Worm (Caenorhabditis elegans): ENCODE data around the gene srh-181.
A peak's percentile ranks its signal among the peaks of the same experiment; 100 is the strongest.

srh-181 gene

DNA sequence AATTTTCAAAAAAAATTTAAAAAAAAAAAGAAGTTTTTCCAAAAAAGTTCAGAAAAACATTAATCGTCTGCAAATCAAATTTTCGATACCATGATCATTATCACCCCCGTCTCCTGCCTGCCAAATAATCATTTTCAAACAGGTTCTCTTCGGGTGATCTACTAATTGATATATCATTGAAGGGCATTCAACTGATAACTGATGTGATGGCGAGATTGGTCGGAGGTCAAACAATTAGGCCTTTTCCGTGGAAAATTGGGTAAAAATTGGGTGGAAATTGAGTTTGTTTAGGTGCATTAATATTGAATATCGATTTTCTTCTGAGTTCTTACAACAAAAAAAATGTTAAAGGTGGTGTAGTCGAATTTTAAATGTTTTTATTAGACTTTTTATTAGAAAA is 12.8 kb downstream of the srh-181 start, which contains the start of gene Y51A2D.18:
Y51A2D.18 (minus strand) TSS at position 101 of the 400 bp plus-strand sequence.
- TF ChIP-seq F13C5.2 (tag; optimal IDR thresholded peaks at IDR 0.05), result no peak
- no peak for TF ChIP-seq sea-1 (GFP tag; conservative IDR thresholded peaks at IDR 0.05)
- no peak for TF ChIP-seq hmbx-1 (tag; optimal IDR thresholded peaks at IDR 0.05)
- no peak for TF ChIP-seq flt-1 (GFP tag; IDR thresholded peaks at IDR 0.05)
- TF ChIP-seq B0310.2 (tag; optimal IDR thresholded peaks at IDR 0.05), result no peak
- TF ChIP-seq tbx-37 (GFP tag; conservative IDR thresholded peaks at IDR 0.05), result no peak
- TF ChIP-seq ceh-13 (GFP tag; optimal IDR thresholded peaks at IDR 0.05), result no peak
- no peak for TF ChIP-seq tra-4 (tag; optimal IDR thresholded peaks at IDR 0.05)
- TF ChIP-seq ceh-36 (tag; optimal IDR thresholded peaks at IDR 0.05), result no peak
- no peak for TF ChIP-seq tbx-11 (GFP tag; IDR thresholded peaks at IDR 0.05)
- no peak for TF ChIP-seq hnd-1 (tag; optimal IDR thresholded peaks at IDR 0.05)
- no peak for TF ChIP-seq scrt-1 (GFP tag; IDR thresholded peaks at IDR 0.05)
- TF ChIP-seq pes-1 (GFP tag; IDR thresholded peaks at IDR 0.05), result no peak
- TF ChIP-seq aly-1 (tag; optimal IDR thresholded peaks at IDR 0.05), result no peak
- no peak for TF ChIP-seq ets-7 (tag; optimal IDR thresholded peaks at IDR 0.05)
- TF ChIP-seq ama-1 (optimal IDR thresholded peaks at IDR 0.05), result no peak
- no peak for TF ChIP-seq hmg-4 (GFP tag; optimal IDR thresholded peaks at IDR 0.05)

DNA sequence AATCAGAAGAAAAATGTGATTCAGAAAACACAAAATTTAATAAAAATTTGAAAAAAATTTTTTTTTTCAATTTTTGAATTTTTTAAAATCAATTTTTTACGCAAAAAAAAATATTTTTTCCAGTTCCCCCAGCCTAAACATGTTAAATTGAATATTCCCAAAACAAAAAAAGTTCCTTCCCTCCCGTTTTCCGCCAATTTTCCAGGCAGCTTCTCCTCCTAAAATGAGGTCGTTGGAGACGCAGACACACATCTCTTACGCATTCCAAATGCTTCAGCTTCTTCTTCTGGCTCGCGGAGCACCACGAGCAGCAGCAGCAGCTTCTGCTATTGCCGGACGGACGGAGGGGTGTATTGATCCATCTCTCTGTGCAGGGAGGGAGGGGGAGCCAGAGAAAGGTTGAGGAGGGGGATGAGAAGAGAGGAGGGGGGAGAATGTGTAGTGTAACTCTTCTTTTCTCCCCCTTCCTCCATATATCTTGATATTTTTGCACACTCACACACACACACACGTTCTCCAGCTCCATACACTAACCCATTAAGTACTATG is 16.0 kb downstream of the srh-181 start:
- TF ChIP-seq tbx-11 (GFP tag; IDR thresholded peaks at IDR 0.05) (no peak), flt-1 (GFP tag; IDR thresholded peaks at IDR 0.05) (no peak), B0310.2 (tag; optimal IDR thresholded peaks at IDR 0.05) (no peak), F13C5.2 (tag; optimal IDR thresholded peaks at IDR 0.05) (peak; percentile 58), hmg-4 (GFP tag; optimal IDR thresholded peaks at IDR 0.05) (peak; percentile 33), tra-4 (tag; optimal IDR thresholded peaks at IDR 0.05) (no peak)

DNA sequence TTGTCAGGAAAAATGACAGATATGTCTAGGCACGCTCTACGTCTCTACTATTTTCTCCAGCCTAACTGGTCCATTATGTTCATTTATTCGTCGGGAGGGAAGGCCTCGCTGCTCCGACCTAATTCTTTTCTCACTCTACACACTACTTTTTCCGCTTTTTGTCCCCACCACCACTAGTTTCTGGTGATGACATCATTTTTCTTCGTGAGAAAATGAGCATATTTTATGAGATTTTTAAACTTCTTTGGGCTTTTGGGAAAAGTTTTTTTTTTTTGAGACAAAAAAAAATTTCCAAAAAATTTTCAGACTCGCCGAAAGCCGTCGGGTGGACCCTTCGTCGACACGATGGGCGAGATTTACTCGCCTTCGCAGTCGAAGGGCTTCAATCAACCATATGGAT is 17.6 kb downstream of the srh-181 start, which contains the start of gene slo-1:
slo-1 (plus strand) TSS at position 301 of the 400 bp plus-strand sequence.
- TF ChIP-seq flt-1 (GFP tag; IDR thresholded peaks at IDR 0.05) (no peak), hmbx-1 (tag; optimal IDR thresholded peaks at IDR 0.05) (no peak), sea-1 (GFP tag; conservative IDR thresholded peaks at IDR 0.05) (no peak), tbx-37 (GFP tag; conservative IDR thresholded peaks at IDR 0.05) (no peak), tbx-11 (GFP tag; IDR thresholded peaks at IDR 0.05) (no peak), ceh-36 (tag; optimal IDR thresholded peaks at IDR 0.05) (no peak), hmg-4 (GFP tag; optimal IDR thresholded peaks at IDR 0.05) (no peak), F13C5.2 (tag; optimal IDR thresholded peaks at IDR 0.05) (no peak), ets-7 (tag; optimal IDR thresholded peaks at IDR 0.05) (no peak), hnd-1 (tag; optimal IDR thresholded peaks at IDR 0.05) (no peak), pes-1 (GFP tag; IDR thresholded peaks at IDR 0.05) (no peak), B0310.2 (tag; optimal IDR thresholded peaks at IDR 0.05) (no peak), tra-4 (tag; optimal IDR thresholded peaks at IDR 0.05) (no peak)

DNA sequence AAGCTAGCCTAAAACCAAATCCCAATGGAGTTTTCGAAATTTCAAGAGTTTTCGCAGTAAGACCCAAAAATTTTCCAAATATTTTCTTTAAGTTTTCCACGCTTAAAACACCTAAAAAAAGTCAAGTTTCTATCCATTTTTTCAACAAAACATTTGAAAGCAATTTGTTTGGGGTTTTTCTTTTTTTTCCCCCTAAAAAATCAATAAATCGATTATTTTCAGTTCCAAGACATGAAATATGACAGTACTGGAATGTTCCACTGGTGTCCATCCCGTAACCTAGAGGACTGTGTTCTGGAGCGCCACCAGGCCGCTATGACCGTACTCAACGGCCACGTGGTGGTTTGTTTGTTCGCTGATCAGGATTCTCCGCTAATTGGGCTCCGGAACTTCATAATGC is 30.3 kb downstream of the srh-181 start:
- TF ChIP-seq ceh-36 (tag; optimal IDR thresholded peaks at IDR 0.05) (no peak), hnd-1 (tag; optimal IDR thresholded peaks at IDR 0.05) (no peak), ets-7 (tag; optimal IDR thresholded peaks at IDR 0.05) (no peak), aly-1 (tag; optimal IDR thresholded peaks at IDR 0.05) (no peak), tbx-37 (GFP tag; conservative IDR thresholded peaks at IDR 0.05) (no peak), ceh-13 (GFP tag; optimal IDR thresholded peaks at IDR 0.05) (no peak), tbx-11 (GFP tag; IDR thresholded peaks at IDR 0.05) (no peak)

DNA sequence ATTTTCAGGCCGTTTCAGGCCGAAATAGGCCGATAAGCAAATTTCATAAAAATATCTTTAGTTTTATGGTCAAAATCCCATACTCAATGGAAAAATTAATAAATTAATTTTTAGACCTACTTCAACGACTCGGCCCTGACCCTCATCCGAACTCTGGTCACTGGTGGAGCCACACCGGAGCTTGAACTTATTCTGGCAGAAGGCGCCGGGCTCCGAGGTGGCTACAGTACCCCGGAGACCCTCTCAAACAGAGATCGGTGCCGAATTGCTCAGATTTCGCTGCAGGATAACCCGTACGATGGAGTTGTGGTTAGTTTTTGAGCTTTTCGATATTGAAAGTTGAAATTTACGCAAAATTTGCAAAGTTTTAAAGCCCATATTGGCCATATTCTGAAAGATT is 32.4 kb downstream of the srh-181 start:
- TF ChIP-seq ceh-13 (GFP tag; optimal IDR thresholded peaks at IDR 0.05) (peak; percentile 4), ama-1 (optimal IDR thresholded peaks at IDR 0.05) (no peak)

DNA sequence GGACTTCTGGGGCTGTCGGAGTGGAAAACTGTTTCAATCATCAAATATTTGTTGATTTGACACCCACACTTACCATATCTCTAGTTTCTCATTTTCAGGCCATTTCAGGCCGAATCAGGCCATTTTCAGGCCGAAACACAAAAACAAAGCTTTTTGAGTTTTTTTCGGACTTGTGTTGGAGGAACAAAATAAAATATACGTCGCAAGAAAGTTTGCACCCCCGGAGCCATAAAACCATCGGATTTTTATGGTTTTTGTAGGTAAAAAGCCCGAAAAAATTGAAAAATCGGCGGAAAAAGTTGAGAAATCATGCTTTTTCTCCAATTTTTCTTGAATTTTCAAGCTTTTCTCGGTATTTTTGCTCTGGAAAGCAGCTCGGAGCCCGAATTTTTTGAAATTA is 34.2 kb downstream of the srh-181 start, which contains the start of gene Y51A2D.1:
Y51A2D.1 (plus strand) TSS at position 301 of the 400 bp plus-strand sequence.
- no peak for TF ChIP-seq B0310.2 (tag; optimal IDR thresholded peaks at IDR 0.05)
- TF ChIP-seq ceh-36 (tag; optimal IDR thresholded peaks at IDR 0.05), result no peak
- TF ChIP-seq scrt-1 (GFP tag; IDR thresholded peaks at IDR 0.05), result no peak

DNA sequence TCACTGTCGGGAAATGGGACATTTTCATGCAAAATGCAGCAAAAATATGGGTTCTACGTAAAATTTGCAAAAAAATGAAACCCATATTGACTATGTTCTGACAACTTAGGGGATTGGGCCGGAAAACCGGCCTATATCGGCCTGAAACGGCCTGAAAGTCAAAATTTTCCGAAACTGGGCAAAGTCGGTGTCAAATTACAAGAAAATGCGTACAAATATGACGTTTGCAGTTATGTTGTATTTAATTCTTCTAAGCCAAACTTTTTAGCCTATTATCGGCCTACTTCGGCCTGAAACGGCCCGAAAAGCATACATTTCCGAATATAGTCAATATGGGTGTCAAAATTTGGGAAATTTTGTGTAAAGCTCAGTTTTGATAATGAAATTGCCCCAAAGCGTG is 37.5 kb downstream of the srh-181 start:
- TF ChIP-seq B0310.2 (tag; optimal IDR thresholded peaks at IDR 0.05) (no peak), F13C5.2 (tag; optimal IDR thresholded peaks at IDR 0.05) (no peak)

DNA sequence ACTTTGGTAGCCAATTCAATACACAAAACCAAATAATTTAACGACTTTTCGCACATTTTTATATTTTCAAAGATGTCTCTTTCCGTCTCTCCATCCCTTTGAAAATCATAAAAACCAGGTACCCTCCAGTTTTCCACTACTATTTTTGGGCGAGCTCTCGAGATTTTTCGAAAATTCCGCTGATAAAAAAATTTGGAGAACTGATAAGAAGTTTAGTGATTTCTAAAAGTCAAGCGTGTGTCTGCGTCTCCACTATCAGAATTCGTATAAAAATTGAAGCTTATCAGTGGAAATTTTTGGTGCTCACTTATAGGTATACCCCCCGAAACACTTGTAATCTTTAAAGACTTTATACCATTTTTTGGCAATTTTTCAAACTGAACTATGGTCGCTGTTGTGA is 42.2 kb downstream of the srh-181 start, which contains the start of gene hmit-1.1:
hmit-1.1 (plus strand) TSS at position 294 of the 400 bp plus-strand sequence.
- no peak for TF ChIP-seq hmbx-1 (tag; optimal IDR thresholded peaks at IDR 0.05)
- no peak for TF ChIP-seq F13C5.2 (tag; optimal IDR thresholded peaks at IDR 0.05)
- TF ChIP-seq ets-7 (tag; optimal IDR thresholded peaks at IDR 0.05), result no peak
- no peak for TF ChIP-seq ama-1 (optimal IDR thresholded peaks at IDR 0.05)
- no peak for TF ChIP-seq tbx-11 (GFP tag; IDR thresholded peaks at IDR 0.05)
- no peak for TF ChIP-seq scrt-1 (GFP tag; IDR thresholded peaks at IDR 0.05)

DNA sequence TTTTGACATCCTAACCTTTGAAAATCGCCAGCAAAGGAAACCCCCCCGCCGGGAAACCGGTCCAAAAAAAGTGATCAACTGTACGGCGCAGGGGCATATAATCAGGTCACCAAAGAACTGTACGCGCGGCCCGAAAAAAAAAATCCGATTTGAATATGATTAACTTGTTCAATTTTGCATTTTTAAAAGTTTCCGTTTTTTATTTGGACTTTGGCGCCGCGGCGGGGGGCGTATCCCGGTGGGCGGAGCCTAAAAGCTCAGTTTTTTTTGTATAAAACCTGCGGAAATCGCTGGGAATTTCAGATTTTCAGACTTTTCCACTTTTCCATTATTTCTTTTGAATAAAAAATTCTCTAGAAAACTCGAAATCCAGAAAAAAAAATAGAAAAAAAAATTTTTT is 50.1 kb downstream of the srh-181 start, which contains the start of gene hmit-1.2:
hmit-1.2 (plus strand) TSS at position 301 of the 400 bp plus-strand sequence.
- TF ChIP-seq hmbx-1 (tag; optimal IDR thresholded peaks at IDR 0.05) (no peak), pes-1 (GFP tag; IDR thresholded peaks at IDR 0.05) (no peak), tra-4 (tag; optimal IDR thresholded peaks at IDR 0.05) (no peak), tbx-11 (GFP tag; IDR thresholded peaks at IDR 0.05) (no peak), sea-1 (GFP tag; conservative IDR thresholded peaks at IDR 0.05) (no peak), B0310.2 (tag; optimal IDR thresholded peaks at IDR 0.05) (no peak), hnd-1 (tag; optimal IDR thresholded peaks at IDR 0.05) (no peak), tbx-37 (GFP tag; conservative IDR thresholded peaks at IDR 0.05) (no peak), hmg-4 (GFP tag; optimal IDR thresholded peaks at IDR 0.05) (no peak), ceh-36 (tag; optimal IDR thresholded peaks at IDR 0.05) (no peak), aly-1 (tag; optimal IDR thresholded peaks at IDR 0.05) (no peak), ceh-13 (GFP tag; optimal IDR thresholded peaks at IDR 0.05) (no peak), flt-1 (GFP tag; IDR thresholded peaks at IDR 0.05) (no peak), scrt-1 (GFP tag; IDR thresholded peaks at IDR 0.05) (no peak)
